Worm (Caenorhabditis elegans) whole organism, L3 larva: Measurements from ENCODE around the gene C55B6.1.

Source experiments
- aly-2 ChIP-seq: fragments of 150-350 bp; optimal IDR thresholded peaks from 2 replicates; lab custom pipeline; 2014; ENCODE audit warnings: missing biosample characterization, missing genetic modification characterization
- ama-1 ChIP-seq: fragments of 150-350 bp; optimal IDR thresholded peaks from 2 replicates; lab custom pipeline; 2018
- egl-27 ChIP-seq: sonication (generic microtip); optimal IDR thresholded peaks from 4 replicates; lab custom pipeline; 2017; ENCODE audit warnings: missing biosample characterization, missing genetic modification reagents, missing genetic modification characterization
- elt-1 ChIP-seq: fragments of 150-350 bp; optimal IDR thresholded peaks from 2 replicates; lab custom pipeline; 2014; ENCODE audit warnings: missing biosample characterization, missing genetic modification characterization
- nhr-25 ChIP-seq: sonication (generic microtip); optimal IDR thresholded peaks from 2 replicates; lab custom pipeline; 2017; ENCODE audit warnings: missing biosample characterization, missing genetic modification characterization
- skn-1 ChIP-seq: fragments of 150-350 bp; optimal IDR thresholded peaks from 2 replicates; lab custom pipeline; 2014; ENCODE audit warnings: missing biosample characterization, missing genetic modification characterization
- unc-39 ChIP-seq: sonication (generic microtip); optimal IDR thresholded peaks from 4 replicates; lab custom pipeline; 2017; ENCODE audit warnings: missing biosample characterization, missing genetic modification characterization
- zag-1 ChIP-seq: fragments of 150-350 bp; optimal IDR thresholded peaks from 2 replicates; lab custom pipeline; 2014; ENCODE audit warnings: missing biosample characterization, missing genetic modification characterization
- ztf-4 ChIP-seq: fragments of 150-350 bp; optimal IDR thresholded peaks from 2 replicates; lab custom pipeline; 2014; ENCODE audit warnings: missing biosample characterization, missing genetic modification characterization

DNA sequence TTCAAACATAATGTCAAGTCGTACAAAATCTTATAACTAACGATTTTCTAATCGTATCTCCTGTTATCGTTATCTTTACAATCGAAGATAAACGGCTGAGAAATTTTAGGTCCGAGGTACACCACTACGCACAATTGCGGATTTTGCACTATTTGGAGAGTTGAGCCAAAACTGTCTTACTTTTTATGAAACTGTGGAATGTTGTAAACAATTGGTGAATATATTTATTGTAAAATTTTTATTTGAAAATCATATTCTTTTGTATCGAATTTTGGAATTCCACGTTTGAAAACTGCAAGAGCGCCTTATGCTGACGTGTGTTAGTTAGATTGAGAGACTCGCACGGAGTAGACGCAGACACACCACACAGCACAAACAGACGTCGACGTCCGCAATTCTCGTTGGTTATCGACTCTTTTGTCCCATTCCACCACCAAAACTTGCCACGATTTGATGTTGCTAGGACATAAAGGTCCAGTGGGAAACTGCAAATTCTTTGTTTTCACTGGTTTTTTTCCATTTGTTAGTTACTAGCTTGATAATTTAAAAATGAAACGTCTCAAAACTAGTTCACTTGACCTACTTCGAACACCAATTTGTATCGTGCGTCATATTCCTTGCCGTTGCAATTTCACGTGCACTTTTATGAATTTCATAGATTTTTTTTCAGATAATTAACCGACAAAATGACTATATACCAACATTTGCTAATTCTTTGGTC lies 6.1 kb upstream of the C55B6.1 start, which contains the start of gene dnj-7:
- TF ChIP-seq aly-2 = no peak
- no peak for TF ChIP-seq nhr-25 (tag; lab: Kevin White, UChicago)
- TF ChIP-seq ztf-4 = no peak
- no peak for TF ChIP-seq egl-27 (tag; lab: Kevin White, UChicago)
- no peak for TF ChIP-seq ama-1 (lab: Kevin White, UChicago)
- TF ChIP-seq elt-1 (tag; lab: Kevin White, UChicago) = peak; percentile 28
- TF ChIP-seq skn-1 (tag; lab: Kevin White, UChicago) = peak; percentile 17
- no peak for TF ChIP-seq zag-1
- TF ChIP-seq unc-39 = no peak
